Worm (Caenorhabditis elegans): ENCODE measurements around the gene dpy-11.

DNA sequence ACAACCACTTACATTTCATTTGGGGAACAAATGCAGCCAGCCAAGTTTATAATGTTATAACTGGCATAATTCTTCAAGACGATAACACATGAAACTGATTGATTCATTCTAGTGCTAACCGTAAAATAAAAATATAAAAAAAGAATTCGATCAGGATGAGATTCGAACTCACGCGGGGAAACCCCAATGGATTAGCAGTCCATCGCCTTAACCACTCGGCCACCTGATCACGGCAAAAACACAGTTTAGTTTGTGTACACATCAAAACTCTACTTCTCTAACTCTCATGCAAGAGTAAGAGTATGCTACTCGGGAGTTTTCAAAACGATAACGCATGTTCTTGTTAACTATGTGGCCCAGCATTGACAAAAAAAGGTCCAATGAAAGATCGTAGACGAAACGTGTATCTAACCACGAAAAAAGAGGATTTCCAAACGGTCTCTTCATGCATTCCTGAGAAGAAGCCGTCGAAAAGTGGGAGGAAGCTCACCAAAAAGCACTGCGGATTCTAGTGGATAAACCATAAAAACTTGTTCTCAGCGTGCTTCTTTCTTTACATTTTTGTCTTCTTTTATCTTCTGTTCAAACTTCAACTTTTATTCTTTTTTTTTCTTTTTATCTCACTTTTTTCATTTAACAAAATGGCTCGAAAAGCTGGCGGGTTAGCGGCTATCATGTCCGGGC lies 36.8 kb upstream of the dpy-11 start, which contains the start of gene twk-10:
- TF ChIP-seq ztf-11 (tag; optimal IDR thresholded peaks at IDR 0.05) (no peak), unc-62 (GFP tag; optimal IDR thresholded peaks at IDR 0.05) (no peak), nhr-76 (tag; optimal IDR thresholded peaks at IDR 0.05) (no peak), pha-4 (tag; optimal IDR thresholded peaks at IDR 0.05) (no peak), nhr-12 (tag; optimal IDR thresholded peaks at IDR 0.05) (no peak), lin-13 (tag; optimal IDR thresholded peaks at IDR 0.05) (no peak), unc-39 (tag; optimal IDR thresholded peaks at IDR 0.05) (no peak), lin-32 (GFP tag; optimal IDR thresholded peaks at IDR 0.05) (no peak), ceh-39 (tag; optimal IDR thresholded peaks at IDR 0.05) (no peak), drap-1 (GFP tag; optimal IDR thresholded peaks at IDR 0.05) (no peak)
